Worm (Caenorhabditis elegans): ENCODE measurements around the gene svh-5.
A peak's percentile ranks its signal among the peaks of the same experiment; 100 is the strongest.

The svh-5 gene

ce11 chrX:15342092-15342491 lies 35.5 kb downstream of the svh-5 start (continued):
- peak; percentile 32 for TF ChIP-seq fkh-8 (tag; optimal IDR thresholded peaks at IDR 0.05)
- no peak for TF ChIP-seq zag-1 (tag; optimal IDR thresholded peaks at IDR 0.05)
- TF ChIP-seq egl-27 (tag; optimal IDR thresholded peaks at IDR 0.05): no peak
- peak; percentile 55 for TF ChIP-seq nhr-71 (tag; optimal IDR thresholded peaks at IDR 0.05)
- peak; percentile 13 for TF ChIP-seq swsn-7 (tag; optimal IDR thresholded peaks at IDR 0.05)
- no peak for TF ChIP-seq nhr-28 (tag; optimal IDR thresholded peaks at IDR 0.05)
- TF ChIP-seq ceh-63 (GFP tag; optimal IDR thresholded peaks at IDR 0.05): no peak
- TF ChIP-seq pag-3 (tag; optimal IDR thresholded peaks at IDR 0.05; ENCODE audit: borderline replicate concordance, insufficient read depth): no peak
- no peak for TF ChIP-seq hlh-4 (tag; optimal IDR thresholded peaks at IDR 0.05)
- no peak for TF ChIP-seq nhr-90 (tag; optimal IDR thresholded peaks at IDR 0.05; ENCODE audit: poor library complexity)
- TF ChIP-seq nhr-76 (tag; optimal IDR thresholded peaks at IDR 0.05): no peak
- TF ChIP-seq unc-130 (tag; optimal IDR thresholded peaks at IDR 0.05): no peak
- no peak for TF ChIP-seq aly-2 (tag; optimal IDR thresholded peaks at IDR 0.05)
- TF ChIP-seq isw-1 (GFP tag; IDR thresholded peaks at IDR 0.05): no peak
- no peak for TF ChIP-seq ceh-90 (tag; optimal IDR thresholded peaks at IDR 0.05)
- peak; percentile 55 for TF ChIP-seq nhr-47 (tag; optimal IDR thresholded peaks at IDR 0.05)
- no peak for TF ChIP-seq C16A3.4 (tag; optimal IDR thresholded peaks at IDR 0.05)
- TF ChIP-seq lsy-2 (tag; optimal IDR thresholded peaks at IDR 0.05): peak in 1 of 2 experiments; percentile 16
- TF ChIP-seq fkh-4 (tag; optimal IDR thresholded peaks at IDR 0.05; ENCODE audit: borderline replicate concordance): no peak
- TF ChIP-seq alr-1 (tag; optimal IDR thresholded peaks at IDR 0.05; ENCODE audit: borderline replicate concordance): no peak
- no peak for TF ChIP-seq unc-98 (GFP tag; IDR thresholded peaks at IDR 0.05)
- TF ChIP-seq mdl-1 (tag; optimal IDR thresholded peaks at IDR 0.05): no peak
- no peak for TF ChIP-seq hpl-2 (GFP tag; optimal IDR thresholded peaks at IDR 0.05)
- no peak for TF ChIP-seq ces-1 (GFP tag; optimal IDR thresholded peaks at IDR 0.05)
- no peak for TF ChIP-seq blmp-1 (tag; optimal IDR thresholded peaks at IDR 0.05)
- TF ChIP-seq elt-2 (tag; optimal IDR thresholded peaks at IDR 0.05): no peak
- no peak for TF ChIP-seq jun-1 (tag; optimal IDR thresholded peaks at IDR 0.05)
- no peak for TF ChIP-seq efl-3 (GFP tag; optimal IDR thresholded peaks at IDR 0.05)
- TF ChIP-seq lin-39 (tag; optimal IDR thresholded peaks at IDR 0.05): no peak
- TF ChIP-seq nhr-84 (tag; optimal IDR thresholded peaks at IDR 0.05): no peak
- peak; percentile 21 for TF ChIP-seq rnt-1 (tag; optimal IDR thresholded peaks at IDR 0.05)
- TF ChIP-seq egl-13 (tag; optimal IDR thresholded peaks at IDR 0.05): peak; percentile 12
- no peak for TF ChIP-seq sptf-1 (tag; optimal IDR thresholded peaks at IDR 0.05)
- TF ChIP-seq grh-1 (GFP tag; IDR thresholded peaks at IDR 0.05): no peak
- TF ChIP-seq ceh-82 (tag; optimal IDR thresholded peaks at IDR 0.05): no peak
- TF ChIP-seq nhr-12 (tag; optimal IDR thresholded peaks at IDR 0.05): no peak
- TF ChIP-seq lin-14 (GFP tag; optimal IDR thresholded peaks at IDR 0.05): peak; percentile 90
- no peak for TF ChIP-seq snu-23 (GFP tag; optimal IDR thresholded peaks at IDR 0.05)
- peak in 1 of 2 experiments; percentile 25 for TF ChIP-seq lin-35 (GFP tag; optimal IDR thresholded peaks at IDR 0.05)
- no peak for TF ChIP-seq sup-37 (GFP tag; optimal IDR thresholded peaks at IDR 0.05)
- no peak for TF ChIP-seq efl-1 (optimal IDR thresholded peaks at IDR 0.05)
- peak in 1 of 2 experiments; percentile 34 for TF ChIP-seq efl-1 (GFP tag; optimal IDR thresholded peaks at IDR 0.05 in 1 of 2)
- TF ChIP-seq C34B4.2 (tag; optimal IDR thresholded peaks at IDR 0.05): no peak

DNA sequence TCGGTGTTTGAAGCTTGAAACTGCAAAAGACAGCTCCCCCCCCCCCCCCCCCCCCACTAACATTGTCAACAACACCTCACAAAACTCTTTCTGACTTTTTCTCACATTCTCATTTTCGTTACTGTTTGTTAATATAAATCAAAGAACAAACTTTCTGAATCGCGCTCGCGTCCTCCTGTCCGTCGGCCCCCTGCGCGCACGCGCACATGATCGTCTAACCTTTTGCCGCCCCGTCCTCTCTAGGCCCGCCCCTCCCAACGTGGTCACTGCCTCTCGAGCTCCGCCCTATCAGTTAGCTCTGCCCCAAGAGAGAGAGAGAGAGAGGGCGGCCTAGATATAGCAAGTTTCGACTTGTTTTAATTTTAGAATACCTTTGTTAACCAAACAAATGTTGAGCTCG lies 36.9 kb downstream of the svh-5 start:
- TF ChIP-seq efl-1 (optimal IDR thresholded peaks at IDR 0.05) (no peak), efl-1 (GFP tag; optimal IDR thresholded peaks at IDR 0.05 in 1 of 2) (no peak), skn-1 (tag; optimal IDR thresholded peaks at IDR 0.05) (peak; percentile 7), ceh-90 (tag; optimal IDR thresholded peaks at IDR 0.05) (no peak), nhr-71 (tag; optimal IDR thresholded peaks at IDR 0.05) (peak; percentile 37), mdl-1 (tag; optimal IDR thresholded peaks at IDR 0.05) (peak in 1 of 2 experiments; percentile 72), elt-3 (tag; optimal IDR thresholded peaks at IDR 0.05) (no peak), aly-2 (tag; optimal IDR thresholded peaks at IDR 0.05) (no peak), lin-14 (GFP tag; optimal IDR thresholded peaks at IDR 0.05) (peak; percentile 47), C34B4.2 (tag; optimal IDR thresholded peaks at IDR 0.05) (no peak), snpc-4 (tag; optimal IDR thresholded peaks at IDR 0.05) (no peak), ces-1 (GFP tag; optimal IDR thresholded peaks at IDR 0.05) (no peak), Y116A8C.19 (tag; optimal IDR thresholded peaks at IDR 0.05; ENCODE audit: borderline replicate concordance) (no peak), fkh-10 (GFP tag; optimal IDR thresholded peaks at IDR 0.05) (no peak), unc-62 (GFP tag; optimal IDR thresholded peaks at IDR 0.05) (no peak), sptf-1 (tag; optimal IDR thresholded peaks at IDR 0.05) (no peak), ceh-82 (tag; optimal IDR thresholded peaks at IDR 0.05) (peak in 2 of 3 experiments; percentile 3 to 13), nhr-47 (tag; optimal IDR thresholded peaks at IDR 0.05) (peak; percentile 4), lin-35 (GFP tag; optimal IDR thresholded peaks at IDR 0.05) (no peak), mep-1 (tag; optimal IDR thresholded peaks at IDR 0.05) (no peak), zag-1 (tag; optimal IDR thresholded peaks at IDR 0.05) (no peak), rnt-1 (tag; optimal IDR thresholded peaks at IDR 0.05) (peak; percentile 7), sox-4 (tag; optimal IDR thresholded peaks at IDR 0.05) (no peak), ceh-8 (GFP tag; optimal IDR thresholded peaks at IDR 0.05) (no peak)

Data from whole organism, L1 larva.